Worm (Caenorhabditis elegans) whole organism, early embryonic: ENCODE data around the gene ZC155.2.

ENCODE experiments used
- F13C5.2 ChIP-seq: sonication (generic microtip); optimal IDR thresholded peaks from 2 replicates; lab custom pipeline; 2017; ENCODE audit warnings: mild to moderate bottlenecking, missing genetic modification characterization, inconsistent platforms, missing compliant biosample characterization
- ama-1 ChIP-seq: fragments of 150-350 bp; optimal IDR thresholded peaks from 2 replicates; lab custom pipeline; 2014
- ceh-36 ChIP-seq: sonication (generic microtip); optimal IDR thresholded peaks from 2 replicates; lab custom pipeline; 2016; ENCODE audit warnings: missing genetic modification characterization, inconsistent platforms, missing compliant biosample characterization
- flt-1 ChIP-seq: fragments of 200-800 bp; sonication (Bioruptor generic); IDR thresholded peaks from 2 replicates; pipeline ENCODE4 v1.3.6; 2022; ENCODE audit warnings: missing genetic modification characterization, missing compliant biosample characterization
- tbx-37 ChIP-seq: fragments of 200-800 bp; sonication (Bioruptor generic); conservative IDR thresholded peaks from 2 replicates; pipeline ENCODE4 v1.3.6; 2022; ENCODE audit warnings: missing genetic modification reagents, missing genetic modification characterization, missing compliant biosample characterization
- tra-4 ChIP-seq: sonication (generic microtip); optimal IDR thresholded peaks from 2 replicates; lab custom pipeline; 2017; ENCODE audit warnings: missing genetic modification characterization, missing compliant biosample characterization

DNA sequence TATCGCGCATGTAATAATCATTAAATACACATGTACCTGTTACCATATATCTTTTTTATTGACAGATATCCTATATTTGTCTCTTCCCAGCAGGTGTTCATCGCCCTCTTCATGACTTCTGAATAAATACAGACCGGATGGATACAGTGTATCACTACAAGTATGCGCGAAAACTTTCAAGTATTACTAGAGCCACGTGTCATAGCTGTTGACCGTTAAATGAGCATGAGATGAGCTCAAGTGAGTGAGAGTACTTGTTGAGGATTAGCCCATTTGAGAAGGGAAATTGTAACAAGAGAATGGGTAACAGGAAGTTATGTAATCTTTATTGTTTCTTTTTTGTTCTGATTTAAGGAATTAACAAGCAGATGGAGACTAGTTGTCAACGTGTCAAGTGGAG is 26.3 kb downstream of the ZC155.2 start:
- TF ChIP-seq ceh-36 (no peak), ama-1 (no peak), F13C5.2 (tag; lab: Kevin White, UChicago) (no peak), flt-1 (GFP tag; lab: Robert Waterston, UW) (no peak), tbx-37 (no peak), tra-4 (tag; lab: Kevin White, UChicago) (no peak)
